Worm (Caenorhabditis elegans) whole organism, L1 larva: ENCODE results near the gene rcq-5.

Experiments used
- C04F5.9 ChIP-seq: sonication (generic microtip); optimal IDR thresholded peaks from 2 replicates; lab custom pipeline; 2016; ENCODE audit warnings: missing genetic modification characterization, missing compliant biosample characterization
- aly-2 ChIP-seq: fragments of 150-350 bp; optimal IDR thresholded peaks from 2 replicates; lab custom pipeline; 2014; ENCODE audit warnings: missing biosample characterization, missing genetic modification characterization
- ama-1 ChIP-seq: fragments of 150-350 bp; optimal IDR thresholded peaks from 2 replicates; lab custom pipeline; 2014
- blmp-1 ChIP-seq: fragments of 150-350 bp; optimal IDR thresholded peaks from 2 replicates; lab custom pipeline; 2014; ENCODE audit warnings: missing biosample characterization, missing genetic modification characterization
- ceh-82 ChIP-seq, 3 experiments: fragments of 150-350 bp in 1 of 3; sonication (generic microtip) in 2 of 3; optimal IDR thresholded peaks; 2 replicates each; lab custom pipeline; 2014 to 2017; ENCODE audit warnings: missing biosample characterization in 3 of 3, missing genetic modification characterization in 3 of 3
- ceh-88 ChIP-seq: fragments of 200-800 bp; sonication (Bioruptor generic); IDR thresholded peaks from 2 replicates; pipeline ENCODE4 v1.3.6; 2022; ENCODE audit warnings: missing genetic modification characterization, missing compliant biosample characterization
- ceh-90 ChIP-seq: sonication (generic microtip); optimal IDR thresholded peaks from 2 replicates; lab custom pipeline; 2016; ENCODE audit warnings: missing genetic modification characterization, missing compliant biosample characterization
- dpl-1 ChIP-seq, 3 experiments: fragments of 150-350 bp in 2 of 3; sonication (generic microtip) in 1 of 3; optimal IDR thresholded peaks; 2 replicates each; lab custom pipeline; 2014 to 2017; ENCODE audit warnings: missing biosample characterization in 3 of 3, missing genetic modification characterization in 3 of 3, missing genetic modification reagents in 3 of 3
- dsc-1 ChIP-seq: sonication (generic microtip); optimal IDR thresholded peaks from 2 replicates; lab custom pipeline; 2016; ENCODE audit warnings: mild to moderate bottlenecking, missing genetic modification characterization, missing compliant biosample characterization
- efl-1 ChIP-seq, 4 experiments: fragments of 150-350 bp; optimal IDR thresholded peaks in 3 of 4; peaks in 1 of 4; 1 replicate in 1 of 4; 2 replicates in 3 of 4; lab custom pipeline; 2014; ENCODE audit warnings: missing biosample characterization in 2 of 4, missing genetic modification characterization in 2 of 4, missing genetic modification reagents in 2 of 4
- efl-3 ChIP-seq: fragments of 200-800 bp; sonication (Bioruptor generic); optimal IDR thresholded peaks from 2 replicates; lab custom pipeline; 2018; ENCODE audit warnings: mild to moderate bottlenecking, missing genetic modification characterization, missing compliant biosample characterization
- egl-27 ChIP-seq, 2 experiments: fragments of 150-350 bp in 1 of 2; sonication (generic microtip); optimal IDR thresholded peaks; 3 replicates each; lab custom pipeline; 2017 to 2018; ENCODE audit warnings: missing biosample characterization in 2 of 2, missing genetic modification characterization in 2 of 2, missing genetic modification reagents in 2 of 2
- elt-2 ChIP-seq: sonication (generic microtip); optimal IDR thresholded peaks from 2 replicates; lab custom pipeline; 2016; ENCODE audit warnings: missing genetic modification characterization, mild to moderate bottlenecking, inconsistent platforms, missing compliant biosample characterization, missing genetic modification reagents
- elt-3 ChIP-seq, 6 experiments: fragments of 150-350 bp in 1 of 6; sonication (generic microtip); optimal IDR thresholded peaks; 2 replicates each; lab custom pipeline; 2017 to 2018; ENCODE audit warnings: missing biosample characterization in 6 of 6, missing genetic modification characterization in 6 of 6, inconsistent platforms in 1 of 6
- fkh-10 ChIP-seq: sonication (generic microtip); optimal IDR thresholded peaks from 2 replicates; lab custom pipeline; 2017; ENCODE audit warnings: missing biosample characterization, missing genetic modification reagents, missing genetic modification characterization
- fkh-4 ChIP-seq: sonication (generic microtip); optimal IDR thresholded peaks from 2 replicates; lab custom pipeline; 2016; ENCODE audit warnings: missing compliant biosample characterization, missing genetic modification characterization, borderline replicate concordance
- fkh-8 ChIP-seq: sonication (generic microtip); optimal IDR thresholded peaks from 2 replicates; lab custom pipeline; 2016; ENCODE audit warnings: mild to moderate bottlenecking, missing genetic modification characterization, missing compliant biosample characterization
- hlh-17 ChIP-seq: fragments of 200-800 bp; sonication (Bioruptor generic); optimal IDR thresholded peaks from 2 replicates; lab custom pipeline; 2018; ENCODE audit warnings: missing genetic modification characterization, mild to moderate bottlenecking, missing compliant biosample characterization, moderate library complexity, borderline replicate concordance
- lin-14 ChIP-seq: fragments of 200-800 bp; sonication (Bioruptor generic); optimal IDR thresholded peaks from 2 replicates; lab custom pipeline; 2018; ENCODE audit warnings: mild to moderate bottlenecking, missing genetic modification characterization, moderate library complexity, missing compliant biosample characterization
- lin-35 ChIP-seq, 2 experiments: fragments of 150-350 bp; optimal IDR thresholded peaks; 2 replicates each; lab custom pipeline; 2014; ENCODE audit warnings: missing biosample characterization in 2 of 2, missing genetic modification characterization in 2 of 2, missing genetic modification reagents in 2 of 2
- lir-3 ChIP-seq: sonication (generic microtip); optimal IDR thresholded peaks from 2 replicates; lab custom pipeline; 2016; ENCODE audit warnings: mild to moderate bottlenecking, missing genetic modification characterization, moderate library complexity, missing compliant biosample characterization; ENCODE audit not compliant: poor library complexity
- lsy-2 ChIP-seq, 2 experiments: fragments of 150-350 bp; optimal IDR thresholded peaks; 2 replicates each; lab custom pipeline; 2014; ENCODE audit warnings: missing biosample characterization in 2 of 2, missing genetic modification characterization in 2 of 2
- mab-9 ChIP-seq: fragments of 200-800 bp; sonication (Bioruptor generic); IDR thresholded peaks from 2 replicates; pipeline ENCODE4 v1.3.6; 2022; ENCODE audit warnings: missing genetic modification reagents, missing genetic modification characterization, missing compliant biosample characterization
- mdl-1 ChIP-seq, 2 experiments: fragments of 150-350 bp; optimal IDR thresholded peaks; 2 replicates each; lab custom pipeline; 2014 to 2017; ENCODE audit warnings: missing biosample characterization in 2 of 2, missing genetic modification characterization in 2 of 2, inconsistent platforms in 1 of 2
- mef-2 ChIP-seq: fragments of 150-350 bp; optimal IDR thresholded peaks from 2 replicates; lab custom pipeline; 2014; ENCODE audit warnings: missing biosample characterization, missing genetic modification characterization
- mep-1 ChIP-seq: fragments of 150-350 bp; optimal IDR thresholded peaks from 2 replicates; lab custom pipeline; 2014; ENCODE audit warnings: missing biosample characterization, missing genetic modification characterization
- nhr-11 ChIP-seq: fragments of 150-350 bp; optimal IDR thresholded peaks from 2 replicates; lab custom pipeline; 2014; ENCODE audit warnings: missing biosample characterization, missing genetic modification characterization
- nhr-12 ChIP-seq: sonication (generic microtip); optimal IDR thresholded peaks from 2 replicates; lab custom pipeline; 2017; ENCODE audit warnings: missing biosample characterization, missing genetic modification characterization
- nhr-237 ChIP-seq: fragments of 150-350 bp; optimal IDR thresholded peaks from 2 replicates; lab custom pipeline; 2014; ENCODE audit warnings: missing biosample characterization, missing genetic modification characterization
- nhr-28 ChIP-seq: fragments of 150-350 bp; optimal IDR thresholded peaks from 2 replicates; lab custom pipeline; 2014; ENCODE audit warnings: missing biosample characterization, missing genetic modification characterization
- nhr-47 ChIP-seq: sonication (generic microtip); optimal IDR thresholded peaks from 2 replicates; lab custom pipeline; 2016; ENCODE audit warnings: mild to moderate bottlenecking, missing genetic modification characterization, moderate library complexity, missing compliant biosample characterization
- nhr-71 ChIP-seq: sonication (generic microtip); optimal IDR thresholded peaks from 2 replicates; lab custom pipeline; 2016; ENCODE audit warnings: mild to moderate bottlenecking, missing genetic modification characterization, moderate library complexity, missing compliant biosample characterization
- nhr-84 ChIP-seq: sonication (generic microtip); optimal IDR thresholded peaks from 2 replicates; lab custom pipeline; 2017; ENCODE audit warnings: missing biosample characterization, missing genetic modification characterization
- nhr-85 ChIP-seq: sonication (generic microtip); peaks from one replicate; lab custom pipeline; 2016; ENCODE audit warnings: missing genetic modification characterization, inconsistent platforms, missing compliant biosample characterization
- pag-3 ChIP-seq: sonication (generic microtip); optimal IDR thresholded peaks from 2 replicates; lab custom pipeline; 2017; ENCODE audit warnings: missing genetic modification characterization, mild to moderate bottlenecking, missing compliant biosample characterization, antibody characterized with exemption, borderline replicate concordance; ENCODE audit not compliant: insufficient read depth
- pqm-1 ChIP-seq: sonication (generic microtip); optimal IDR thresholded peaks from 3 replicates; lab custom pipeline; 2017; ENCODE audit warnings: missing biosample characterization, missing genetic modification characterization
- snpc-4 ChIP-seq: fragments of 150-350 bp; optimal IDR thresholded peaks from 2 replicates; lab custom pipeline; 2014; ENCODE audit warnings: missing biosample characterization, missing genetic modification characterization
- snu-23 ChIP-seq: sonication (generic microtip); optimal IDR thresholded peaks from 2 replicates; lab custom pipeline; 2016; ENCODE audit warnings: missing genetic modification characterization, missing compliant biosample characterization
- swsn-7 ChIP-seq: sonication (generic microtip); optimal IDR thresholded peaks from 2 replicates; lab custom pipeline; 2016; ENCODE audit warnings: missing genetic modification characterization, missing compliant biosample characterization
- tbx-2 ChIP-seq: sonication (generic microtip); optimal IDR thresholded peaks from 2 replicates; lab custom pipeline; 2016; ENCODE audit warnings: missing genetic modification characterization, missing compliant biosample characterization
- tlp-1 ChIP-seq: fragments of 150-350 bp; optimal IDR thresholded peaks from 2 replicates; lab custom pipeline; 2014; ENCODE audit warnings: missing biosample characterization, missing genetic modification characterization
- unc-30 ChIP-seq: sonication (generic microtip); optimal IDR thresholded peaks from 2 replicates; lab custom pipeline; 2017; ENCODE audit warnings: missing biosample characterization, missing genetic modification characterization
- unc-86 ChIP-seq: sonication (generic microtip); optimal IDR thresholded peaks from 2 replicates; lab custom pipeline; 2016; ENCODE audit warnings: missing genetic modification characterization, missing compliant biosample characterization
- vab-15 ChIP-seq: sonication (generic microtip); optimal IDR thresholded peaks from 2 replicates; lab custom pipeline; 2017; ENCODE audit warnings: missing genotype, mild to moderate bottlenecking, missing genetic modification characterization, missing compliant biosample characterization
- zag-1 ChIP-seq: fragments of 150-350 bp; optimal IDR thresholded peaks from 2 replicates; lab custom pipeline; 2014; ENCODE audit warnings: missing biosample characterization, missing genetic modification characterization
- zip-4 ChIP-seq: fragments of 200-800 bp; sonication (Bioruptor generic); optimal IDR thresholded peaks from 2 replicates; lab custom pipeline; 2018; ENCODE audit warnings: mild to moderate bottlenecking, missing genetic modification characterization, moderate library complexity, missing compliant biosample characterization

The rcq-5 gene

ce11 chrIII:4090773-4091172, 33.0 kb upstream of the rcq-5 start, which contains the start of gene C03C10.2:
C03C10.2 (plus strand) TSS chrIII:4091073.
- no peak for TF ChIP-seq blmp-1
- no peak for TF ChIP-seq hlh-17 (GFP tag; lab: Kevin White, UChicago)
- no peak for TF ChIP-seq aly-2 (tag; lab: Kevin White, UChicago)
- TF ChIP-seq nhr-84: no peak
- TF ChIP-seq nhr-85: no peak
- TF ChIP-seq dpl-1 (GFP tag; optimal IDR thresholded peaks at IDR 0.05; lab: Kevin White, UChicago): no peak

- TF ChIP-seq snpc-4 (tag; lab: Kevin White, UChicago) (no peak), efl-1 (optimal IDR thresholded peaks at IDR 0.05; lab: Kevin White, UChicago) (peak; percentile 15 to 26), efl-1 (GFP tag; optimal IDR thresholded peaks at IDR 0.05 in 1 of 2; lab: Kevin White, UChicago) (peak in 1 of 2 experiments; percentile 33), lin-14 (GFP tag; lab: Kevin White, UChicago) (peak; percentile 69), ceh-82 (tag; optimal IDR thresholded peaks at IDR 0.05; lab: Kevin White, UChicago) (peak in 1 of 3 experiments; percentile 26), pqm-1 (tag; lab: Kevin White, UChicago) (no peak), ceh-90 (tag; lab: Kevin White, UChicago) (no peak), snu-23 (GFP tag; lab: Kevin White, UChicago) (peak; percentile 1), egl-27 (tag; optimal IDR thresholded peaks at IDR 0.05; lab: Kevin White, UChicago) (no peak), elt-2 (tag; lab: Kevin White, UChicago) (peak; percentile 50), pag-3 (tag; lab: Kevin White, UChicago) (no peak), mdl-1 (tag; optimal IDR thresholded peaks at IDR 0.05; lab: Kevin White, UChicago) (no peak), nhr-12 (no peak), nhr-47 (tag; lab: Kevin White, UChicago) (peak; percentile 27), vab-15 (tag; lab: Kevin White, UChicago) (no peak), lsy-2 (tag; optimal IDR thresholded peaks at IDR 0.05; lab: Kevin White, UChicago) (peak; percentile 7 to 59), nhr-71 (tag; lab: Kevin White, UChicago) (peak; percentile 37), dpl-1 (GFP tag; optimal IDR thresholded peaks at IDR 0.05; lab: Kevin White, UChicago) (peak in 1 of 3 experiments; percentile 39), dsc-1 (tag; lab: Kevin White, UChicago) (peak; percentile 56), C04F5.9 (tag; lab: Kevin White, UChicago) (no peak), swsn-7 (tag; lab: Kevin White, UChicago) (peak; percentile 10), lin-35 (GFP tag; optimal IDR thresholded peaks at IDR 0.05; lab: Kevin White, UChicago) (peak in 1 of 2 experiments; percentile 46)
Observed at ce11 chrIII:4088338-4088918, 30.7 kb upstream of the rcq-5 start.

DNA sequence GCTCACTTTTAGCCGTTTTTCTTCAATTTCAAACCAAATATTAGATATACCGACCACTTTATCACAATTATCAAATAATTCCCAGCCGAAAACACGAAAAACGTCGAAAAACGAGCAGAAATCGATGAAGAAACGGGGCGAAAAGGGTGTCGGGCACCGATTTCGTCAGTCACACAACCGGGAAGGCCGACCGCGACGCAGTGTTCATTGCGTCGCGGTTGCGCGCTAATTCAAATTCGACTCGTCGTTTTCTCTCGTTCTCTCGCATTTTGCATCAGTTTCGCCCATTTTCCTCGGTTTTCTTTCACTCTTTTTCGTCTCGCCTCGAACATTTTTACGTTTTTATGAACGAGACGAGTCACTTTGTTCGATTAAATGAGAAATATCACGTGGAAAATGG, 29.8 kb upstream of the rcq-5 start:
- TF ChIP-seq snu-23 (GFP tag; lab: Kevin White, UChicago) (peak; percentile 71), elt-3 (tag; optimal IDR thresholded peaks at IDR 0.05; lab: Kevin White, UChicago) (peak in 2 of 6 experiments; percentile 11 to 64), ama-1 (no peak), tlp-1 (tag; lab: Kevin White, UChicago) (no peak), zip-4 (GFP tag; lab: Kevin White, UChicago) (no peak), mef-2 (tag; lab: Kevin White, UChicago) (no peak), fkh-8 (peak; percentile 67), unc-86 (tag; lab: Kevin White, UChicago) (no peak), fkh-4 (tag; lab: Kevin White, UChicago) (no peak), nhr-11 (tag; lab: Kevin White, UChicago) (no peak), efl-3 (GFP tag; lab: Kevin White, UChicago) (no peak), zag-1 (no peak), lir-3 (tag; lab: Kevin White, UChicago) (no peak), nhr-12 (no peak), nhr-85 (no peak), hlh-17 (GFP tag; lab: Kevin White, UChicago) (no peak), nhr-47 (tag; lab: Kevin White, UChicago) (peak; percentile 62), elt-2 (tag; lab: Kevin White, UChicago) (no peak), lin-14 (GFP tag; lab: Kevin White, UChicago) (peak; percentile 92), unc-30 (no peak), mep-1 (tag; lab: Kevin White, UChicago) (peak; percentile 79), nhr-28 (tag; lab: Kevin White, UChicago) (no peak), nhr-237 (tag; lab: Kevin White, UChicago) (peak; percentile 5), ceh-88 (GFP tag; lab: Robert Waterston, UW) (no peak), mab-9 (GFP tag; lab: Robert Waterston, UW) (no peak), pag-3 (tag; lab: Kevin White, UChicago) (no peak), C04F5.9 (tag; lab: Kevin White, UChicago) (no peak), tbx-2 (tag; lab: Kevin White, UChicago) (peak; percentile 41), aly-2 (tag; lab: Kevin White, UChicago) (no peak), fkh-10 (GFP tag; lab: Kevin White, UChicago) (no peak), vab-15 (tag; lab: Kevin White, UChicago) (no peak)
